Fruit fly (Drosophila melanogaster): Measurements from ENCODE around the gene dls.
A peak's percentile ranks its signal among the peaks of the same experiment; 100 is the strongest.

dls gene

dm6 chr3L:16164150-16165039 lies 36.7 kb upstream of the dls start, which contains the start of gene CG5151:
TSS of gene CG5151 (minus strand) at chr3L:16164701.
- TF ChIP-seq Dfd (GFP tag; optimal IDR thresholded peaks at IDR 0.05), result no peak
- peak; percentile 2 for TF ChIP-seq woc (GFP tag; optimal IDR thresholded peaks at IDR 0.05)
- no peak for TF ChIP-seq lola (GFP tag; optimal IDR thresholded peaks at IDR 0.05)
- peak; percentile 23 for TF ChIP-seq brk (GFP tag; optimal IDR thresholded peaks at IDR 0.05)
- no peak for TF ChIP-seq dsf (GFP tag; optimal IDR thresholded peaks at IDR 0.05; ENCODE audit: borderline replicate concordance)
- no peak for TF ChIP-seq sv (GFP tag; optimal IDR thresholded peaks at IDR 0.05)
- TF ChIP-seq Sp1 (GFP tag; optimal IDR thresholded peaks at IDR 0.05), result peak; percentile 65
- TF ChIP-seq Hr83 (GFP tag; optimal IDR thresholded peaks at IDR 0.05; ENCODE audit: poor library complexity, severe bottlenecking), result peak; percentile 45
- TF ChIP-seq Dif (GFP tag; optimal IDR thresholded peaks at IDR 0.05; ENCODE audit: partially characterized antibody), result peak; percentile 88
- TF ChIP-seq sage (GFP tag; optimal IDR thresholded peaks at IDR 0.05), result peak; percentile 68
- TF ChIP-seq Rel (GFP tag; optimal IDR thresholded peaks at IDR 0.05), result no peak
- TF ChIP-seq Rel (tag; optimal IDR thresholded peaks at IDR 0.05), result peak; percentile 68
- no peak for TF ChIP-seq Abd-B (GFP tag; optimal IDR thresholded peaks at IDR 0.05)
- no peak for TF ChIP-seq pan (optimal IDR thresholded peaks at IDR 0.05)
- peak; percentile 28 for TF ChIP-seq rgr (GFP tag; optimal IDR thresholded peaks at IDR 0.05)
- TF ChIP-seq CG9705 (GFP tag; optimal IDR thresholded peaks at IDR 0.05), result no peak
- peak in 1 of 2 experiments; percentile 38 for TF ChIP-seq foxo (GFP tag; optimal IDR thresholded peaks at IDR 0.05)
- no peak for TF ChIP-seq dmrt93B (GFP tag; optimal IDR thresholded peaks at IDR 0.05)
- peak; percentile 8 for TF ChIP-seq HLH106 (tag; optimal IDR thresholded peaks at IDR 0.05)
- no peak for TF ChIP-seq Hnf4 (GFP tag; optimal IDR thresholded peaks at IDR 0.05)
- peak; percentile 26 for TF ChIP-seq psq (GFP tag; optimal IDR thresholded peaks at IDR 0.05)
- TF ChIP-seq fru (GFP tag; optimal IDR thresholded peaks at IDR 0.05), result peak; percentile 14
- TF ChIP-seq dl (GFP tag; optimal IDR thresholded peaks at IDR 0.05; ENCODE audit: insufficient read depth in 1 of 2, partially characterized antibody in 2 of 2), result peak; percentile 73 to 82
- TF ChIP-seq Vsx2 (GFP tag; optimal IDR thresholded peaks at IDR 0.05; ENCODE audit: partially characterized antibody), result peak; percentile 86
- TF ChIP-seq h (GFP tag; optimal IDR thresholded peaks at IDR 0.05), result peak; percentile 56
- peak; percentile 56 for TF ChIP-seq CrebA (GFP tag; optimal IDR thresholded peaks at IDR 0.05; ENCODE audit: borderline replicate concordance)
- TF ChIP-seq br (GFP tag; optimal IDR thresholded peaks at IDR 0.05), result peak; percentile 28

dm6 chr3L:16165356-16166168 lies 35.6 kb upstream of the dls start:
- TF ChIP-seq jim (GFP tag; optimal IDR thresholded peaks at IDR 0.05) (peak; percentile 15), pan (optimal IDR thresholded peaks at IDR 0.05) (no peak), psq (GFP tag; optimal IDR thresholded peaks at IDR 0.05) (peak; percentile 62), Dfd (GFP tag; optimal IDR thresholded peaks at IDR 0.05) (no peak), lola (GFP tag; optimal IDR thresholded peaks at IDR 0.05) (no peak), Dif (GFP tag; optimal IDR thresholded peaks at IDR 0.05; ENCODE audit: partially characterized antibody) (no peak), Myc (optimal IDR thresholded peaks at IDR 0.05) (no peak), CG9705 (GFP tag; optimal IDR thresholded peaks at IDR 0.05) (no peak), Hnf4 (GFP tag; optimal IDR thresholded peaks at IDR 0.05) (peak; percentile 90), Mio (GFP tag; optimal IDR thresholded peaks at IDR 0.05) (no peak), tai (GFP tag; optimal IDR thresholded peaks at IDR 0.05) (no peak), dmrt93B (GFP tag; optimal IDR thresholded peaks at IDR 0.05) (peak; percentile 41), foxo (GFP tag; optimal IDR thresholded peaks at IDR 0.05) (peak in 1 of 2 experiments; percentile 81), Jra (GFP tag; optimal IDR thresholded peaks at IDR 0.05) (peak; percentile 15), fru (GFP tag; optimal IDR thresholded peaks at IDR 0.05) (peak; percentile 78), Sp1 (GFP tag; optimal IDR thresholded peaks at IDR 0.05) (peak; percentile 29), Vsx2 (GFP tag; optimal IDR thresholded peaks at IDR 0.05; ENCODE audit: partially characterized antibody) (no peak), dl (GFP tag; optimal IDR thresholded peaks at IDR 0.05; ENCODE audit: insufficient read depth in 1 of 2, partially characterized antibody in 2 of 2) (no peak), sv (GFP tag; optimal IDR thresholded peaks at IDR 0.05) (peak; percentile 4), N (GFP tag; optimal IDR thresholded peaks at IDR 0.05) (no peak), usp (GFP tag; optimal IDR thresholded peaks at IDR 0.05) (no peak), brk (GFP tag; optimal IDR thresholded peaks at IDR 0.05) (no peak), sage (GFP tag; optimal IDR thresholded peaks at IDR 0.05) (peak; percentile 47), Hr78 (GFP tag; optimal IDR thresholded peaks at IDR 0.05) (no peak), CG32264 (GFP tag; optimal IDR thresholded peaks at IDR 0.05) (peak; percentile 50), CrebA (GFP tag; optimal IDR thresholded peaks at IDR 0.05; ENCODE audit: borderline replicate concordance) (peak; percentile 77), Hr83 (GFP tag; optimal IDR thresholded peaks at IDR 0.05; ENCODE audit: poor library complexity, severe bottlenecking) (no peak), woc (GFP tag; optimal IDR thresholded peaks at IDR 0.05) (peak; percentile 60), dsf (GFP tag; optimal IDR thresholded peaks at IDR 0.05; ENCODE audit: borderline replicate concordance) (no peak), ey (GFP tag; optimal IDR thresholded peaks at IDR 0.05) (peak; percentile 85), OdsH (GFP tag; optimal IDR thresholded peaks at IDR 0.05) (peak; percentile 76), rgr (GFP tag; optimal IDR thresholded peaks at IDR 0.05) (peak; percentile 78), h (GFP tag; optimal IDR thresholded peaks at IDR 0.05) (peak; percentile 81), br (GFP tag; optimal IDR thresholded peaks at IDR 0.05) (peak; percentile 76), HLH106 (tag; optimal IDR thresholded peaks at IDR 0.05) (peak; percentile 49), GATAd (GFP tag; optimal IDR thresholded peaks at IDR 0.05) (no peak), Abd-B (GFP tag; optimal IDR thresholded peaks at IDR 0.05) (no peak), Rel (GFP tag; optimal IDR thresholded peaks at IDR 0.05) (no peak), Rel (tag; optimal IDR thresholded peaks at IDR 0.05) (peak; percentile 46)

All from whole organism, wandering third instar larva.